Worm (Caenorhabditis elegans): ENCODE data around the gene C13E3.1.

The C13E3.1 gene

ce11 chrX:8926865-8927264 lies 34.0 kb downstream of the C13E3.1 start:
- TF ChIP-seq elt-3 (tag; optimal IDR thresholded peaks at IDR 0.05) (no peak), bed-3 (GFP tag; optimal IDR thresholded peaks at IDR 0.05) (no peak), snpc-4 (tag; optimal IDR thresholded peaks at IDR 0.05) (no peak), lin-13 (tag; optimal IDR thresholded peaks at IDR 0.05) (no peak), sptf-1 (tag; optimal IDR thresholded peaks at IDR 0.05) (no peak), elt-1 (tag; optimal IDR thresholded peaks at IDR 0.05; ENCODE audit: borderline replicate concordance, insufficient read depth) (no peak), unc-120 (tag; optimal IDR thresholded peaks at IDR 0.05; ENCODE audit: poor library complexity, severe bottlenecking) (no peak), unc-62 (GFP tag; optimal IDR thresholded peaks at IDR 0.05) (no peak), ceh-39 (tag; optimal IDR thresholded peaks at IDR 0.05) (no peak), blmp-1 (tag; optimal IDR thresholded peaks at IDR 0.05) (no peak)

- TF ChIP-seq M03D4.4 (tag; optimal IDR thresholded peaks at IDR 0.05) (no peak), lin-32 (GFP tag; optimal IDR thresholded peaks at IDR 0.05) (no peak)
Measured at ce11 chrX:8929688-8930087, 36.8 kb downstream of the C13E3.1 start.

DNA sequence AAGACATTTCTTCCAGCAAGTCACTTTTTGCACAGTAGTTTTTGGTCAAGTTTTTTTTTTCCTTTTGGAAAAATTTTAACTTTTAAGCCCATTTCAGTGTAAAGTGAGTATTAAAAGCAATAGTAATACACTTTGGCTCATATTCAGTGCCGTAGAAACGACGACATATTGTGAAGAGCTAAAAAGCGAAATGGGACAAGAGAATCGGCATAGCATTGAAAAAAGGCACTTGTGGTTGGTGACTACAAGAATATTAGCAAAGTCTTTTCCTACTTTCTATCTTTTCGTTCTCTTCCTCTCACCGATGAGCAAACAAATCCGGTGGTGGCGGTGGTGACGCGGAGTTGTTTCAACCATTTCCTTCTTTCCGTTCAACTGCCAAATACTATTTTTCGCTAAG lies 38.0 kb downstream of the C13E3.1 start, which contains the start of gene acs-22:
Gene acs-22 (plus strand): TSS at position 301 of the 400 bp plus-strand sequence.
- TF ChIP-seq drap-1 (GFP tag; optimal IDR thresholded peaks at IDR 0.05) (no peak), nhr-237 (tag; optimal IDR thresholded peaks at IDR 0.05) (no peak), ces-1 (GFP tag; optimal IDR thresholded peaks at IDR 0.05) (no peak), lin-32 (GFP tag; optimal IDR thresholded peaks at IDR 0.05) (no peak), ztf-11 (tag; optimal IDR thresholded peaks at IDR 0.05) (no peak), bed-3 (GFP tag; optimal IDR thresholded peaks at IDR 0.05) (no peak), ham-2 (GFP tag; optimal IDR thresholded peaks at IDR 0.05) (no peak), hlh-1 (tag; optimal IDR thresholded peaks at IDR 0.05) (no peak), zip-8 (tag; optimal IDR thresholded peaks at IDR 0.05) (no peak), tbx-8 (GFP tag; optimal IDR thresholded peaks at IDR 0.05) (no peak), mab-5 (tag; optimal IDR thresholded peaks at IDR 0.05) (no peak), mls-2 (tag; optimal IDR thresholded peaks at IDR 0.05) (no peak)

DNA sequence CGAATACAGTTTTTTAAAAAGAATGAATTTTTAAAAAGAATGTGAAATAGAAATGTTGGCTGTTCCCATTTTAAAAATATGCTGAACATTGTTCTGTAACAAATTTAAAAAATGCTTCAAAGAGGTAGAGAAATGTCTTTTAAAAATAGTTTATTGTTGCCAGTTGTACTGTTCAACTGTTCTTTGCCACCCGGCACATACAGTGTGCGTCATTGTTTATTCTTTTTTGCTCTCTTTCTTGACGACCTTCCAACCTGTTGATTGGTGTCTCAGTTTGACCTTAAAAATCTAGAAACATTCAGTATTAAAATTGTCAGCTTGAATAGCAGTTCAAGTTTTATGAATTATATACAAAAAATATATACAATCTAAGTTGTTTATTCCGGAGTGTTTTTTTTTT lies 38.7 kb downstream of the C13E3.1 start:
- no peak for TF ChIP-seq nhr-76 (tag; optimal IDR thresholded peaks at IDR 0.05)
- TF ChIP-seq unc-39 (tag; optimal IDR thresholded peaks at IDR 0.05), result no peak
- no peak for TF ChIP-seq unc-120 (tag; optimal IDR thresholded peaks at IDR 0.05; ENCODE audit: poor library complexity, severe bottlenecking)
- no peak for TF ChIP-seq tbx-8 (GFP tag; optimal IDR thresholded peaks at IDR 0.05)
- no peak for TF ChIP-seq elt-3 (tag; optimal IDR thresholded peaks at IDR 0.05)
- no peak for TF ChIP-seq lsy-2 (tag; optimal IDR thresholded peaks at IDR 0.05)

ce11 chrX:8932387-8932786 lies 39.5 kb downstream of the C13E3.1 start:
- TF ChIP-seq nhr-2 (tag; optimal IDR thresholded peaks at IDR 0.05) (no peak), zip-8 (tag; optimal IDR thresholded peaks at IDR 0.05) (no peak), cnd-1 (tag; optimal IDR thresholded peaks at IDR 0.05) (no peak), mab-5 (tag; optimal IDR thresholded peaks at IDR 0.05) (no peak), pha-4 (tag; optimal IDR thresholded peaks at IDR 0.05) (no peak), tbx-8 (GFP tag; optimal IDR thresholded peaks at IDR 0.05) (no peak), mls-2 (tag; optimal IDR thresholded peaks at IDR 0.05) (no peak), unc-120 (tag; optimal IDR thresholded peaks at IDR 0.05; ENCODE audit: poor library complexity, severe bottlenecking) (no peak), lsy-2 (tag; optimal IDR thresholded peaks at IDR 0.05) (no peak), ceh-83 (GFP tag; optimal IDR thresholded peaks at IDR 0.05) (no peak), blmp-1 (tag; optimal IDR thresholded peaks at IDR 0.05) (no peak), bed-3 (GFP tag; optimal IDR thresholded peaks at IDR 0.05) (no peak), drap-1 (GFP tag; optimal IDR thresholded peaks at IDR 0.05) (no peak), ham-2 (GFP tag; optimal IDR thresholded peaks at IDR 0.05) (no peak), snpc-4 (tag; optimal IDR thresholded peaks at IDR 0.05) (no peak), lin-32 (GFP tag; optimal IDR thresholded peaks at IDR 0.05) (no peak), nhr-237 (tag; optimal IDR thresholded peaks at IDR 0.05) (no peak), nhr-12 (tag; optimal IDR thresholded peaks at IDR 0.05) (no peak), mep-1 (tag; optimal IDR thresholded peaks at IDR 0.05) (no peak)

ce11 chrX:8933508-8933907 lies 40.6 kb downstream of the C13E3.1 start:
- peak; percentile 58 for TF ChIP-seq ham-2 (GFP tag; optimal IDR thresholded peaks at IDR 0.05)
- no peak for TF ChIP-seq drap-1 (GFP tag; optimal IDR thresholded peaks at IDR 0.05)
